Fruit fly (Drosophila melanogaster) whole organism, larva: ENCODE data around the gene CG43784.
"Not testable (repeated sequence)": the region's sequence is repeated elsewhere in the genome, so short reads cannot be mapped to it uniquely, and the experiment has no call there.

Experiments
- noc ChIP-seq: fragments of 200-800 bp; sonication (Bioruptor generic); optimal IDR thresholded peaks from 3 replicates; lab custom pipeline; 2019; ENCODE audit warnings: missing biosample characterization, mild to moderate bottlenecking, missing genetic modification characterization, moderate library complexity

The CG43784 gene

DNA sequence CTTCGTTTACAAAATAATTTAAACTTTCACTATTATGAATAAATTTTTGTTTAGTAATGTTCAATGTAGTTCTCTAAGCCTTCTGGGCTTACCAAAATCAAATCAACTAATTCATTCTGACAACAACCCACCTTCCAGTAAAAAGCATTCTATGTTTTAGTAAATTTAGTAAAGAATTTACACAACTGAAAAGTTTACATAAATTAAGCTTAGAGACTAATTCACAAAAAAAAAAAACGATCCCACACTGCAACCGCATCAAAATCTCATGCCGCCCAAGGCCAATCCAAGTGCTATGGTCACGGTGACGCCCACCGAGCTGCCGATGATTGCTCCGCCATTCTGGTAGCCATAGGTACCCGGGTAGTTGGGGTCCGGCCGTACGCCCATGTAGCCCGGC, at the start of gene CG43784:
CG43784 (minus strand) TSS at position 101 of the 400 bp plus-strand sequence.
- not testable (repeated sequence) for TF ChIP-seq noc (tag; lab: Kevin White, UChicago)

DNA sequence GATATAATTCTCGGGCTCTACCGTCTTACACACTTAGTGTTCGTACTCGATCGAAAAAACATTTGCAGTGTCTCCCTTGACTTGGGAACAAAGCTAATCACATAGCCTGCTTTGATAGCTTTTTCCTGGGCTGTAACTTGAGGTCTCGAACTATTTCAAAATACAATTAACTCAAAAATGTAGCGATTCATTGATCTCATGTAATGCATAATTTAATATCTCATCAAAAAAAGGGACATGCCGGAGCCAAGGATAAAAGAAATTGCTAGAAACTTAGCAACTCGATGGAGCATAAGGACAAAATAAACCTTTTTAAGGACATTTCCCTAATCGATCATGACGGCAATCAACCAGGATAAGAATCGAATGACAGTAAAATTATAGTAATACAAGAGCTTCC, 43.9 kb upstream of the CG43784 start, which contains the start of gene lky:
lky (minus strand) TSS at position 101 of the 400 bp plus-strand sequence.
- TF ChIP-seq noc (tag; lab: Kevin White, UChicago): no peak

DNA sequence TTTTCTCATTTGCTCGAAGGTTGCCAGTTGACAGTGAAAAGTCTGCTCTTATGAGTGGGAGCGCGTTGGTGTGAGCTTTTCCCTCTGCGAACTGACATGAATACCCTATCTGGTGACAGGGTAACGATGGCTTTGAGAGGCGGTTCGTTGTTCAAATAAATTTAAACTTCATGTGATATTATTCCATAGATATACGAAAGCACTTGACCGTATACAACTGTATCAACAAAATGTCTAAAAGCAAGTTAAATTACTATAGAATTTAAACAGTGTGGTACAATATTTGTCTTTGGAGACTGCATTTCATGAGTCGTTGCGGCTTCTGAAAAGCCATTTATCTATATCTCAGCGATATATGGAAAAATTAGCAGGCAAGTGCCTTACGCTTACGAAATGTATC, 6.1 kb upstream of the CG43784 start:
- TF ChIP-seq noc (tag; lab: Kevin White, UChicago): peak; percentile 34

DNA sequence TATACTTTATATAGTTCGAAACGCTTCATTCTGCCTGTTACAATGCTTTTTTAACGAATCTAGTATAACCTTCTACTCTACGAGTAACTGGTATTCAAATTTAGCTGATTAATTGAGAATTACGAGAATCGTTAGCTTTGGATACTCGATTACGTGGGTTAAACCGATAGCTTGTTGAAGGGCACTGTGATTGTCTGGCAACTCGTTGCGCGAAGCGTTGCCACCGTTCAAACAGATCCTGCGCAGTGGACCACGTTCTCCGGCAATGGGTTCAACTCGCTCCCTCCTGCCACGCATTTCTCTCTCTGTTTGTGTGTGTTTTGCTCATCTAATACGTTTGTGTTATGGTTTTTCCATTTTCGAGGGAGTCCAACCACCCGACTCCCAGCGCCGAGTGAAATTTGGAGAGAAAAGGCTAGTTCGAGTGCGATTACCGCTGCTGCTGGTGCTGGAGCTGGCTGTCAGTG, 2.8 kb upstream of the CG43784 start, which contains the start of gene Nep3:
Nep3 (plus strand) TSS at position 417 of the 467 bp plus-strand sequence.
- no peak for TF ChIP-seq noc (tag; lab: Kevin White, UChicago)

DNA sequence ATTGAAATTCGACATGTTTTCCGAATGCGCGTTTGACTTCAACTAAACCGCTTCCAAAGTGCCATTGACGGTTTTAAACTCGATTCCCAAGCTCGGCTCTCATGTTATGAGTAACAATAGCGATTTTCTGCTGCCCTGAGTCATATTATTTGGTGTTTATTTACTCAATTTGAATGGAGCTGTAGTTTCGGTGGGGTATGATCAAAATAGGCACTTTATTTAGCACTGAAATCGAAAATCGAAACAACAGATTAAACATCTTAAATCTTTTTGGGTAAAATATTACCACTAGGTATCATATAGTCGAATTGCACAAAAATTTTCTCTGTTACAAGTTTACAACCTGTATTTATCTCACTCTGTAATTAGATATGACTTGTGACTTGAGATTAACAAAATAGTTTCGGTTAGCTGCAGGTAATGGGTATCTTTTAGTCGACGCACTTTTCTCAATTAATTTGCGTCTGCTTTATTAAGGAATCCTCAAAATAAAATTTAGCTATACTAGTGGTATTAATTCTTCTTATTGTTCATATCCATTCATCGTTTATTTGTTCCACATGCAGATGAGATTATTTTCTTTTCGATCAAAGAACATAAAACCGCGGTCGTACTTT, 1.3 kb upstream of the CG43784 start, which contains the start of gene CG12655:
CG12655 (minus strand) TSS at position 51 of the 617 bp plus-strand sequence.
- TF ChIP-seq noc (tag; lab: Kevin White, UChicago): no peak

DNA sequence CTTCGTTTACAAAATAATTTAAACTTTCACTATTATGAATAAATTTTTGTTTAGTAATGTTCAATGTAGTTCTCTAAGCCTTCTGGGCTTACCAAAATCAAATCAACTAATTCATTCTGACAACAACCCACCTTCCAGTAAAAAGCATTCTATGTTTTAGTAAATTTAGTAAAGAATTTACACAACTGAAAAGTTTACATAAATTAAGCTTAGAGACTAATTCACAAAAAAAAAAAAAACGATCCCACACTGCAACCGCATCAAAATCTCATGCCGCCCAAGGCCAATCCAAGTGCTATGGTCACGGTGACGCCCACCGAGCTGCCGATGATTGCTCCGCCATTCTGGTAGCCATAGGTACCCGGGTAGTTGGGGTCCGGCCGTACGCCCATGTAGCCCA, 4.6 kb downstream of the CG43784 start, which contains the start of gene CG45494:
CG45494 (minus strand) TSS at position 101 of the 400 bp plus-strand sequence.
- not testable (repeated sequence) for TF ChIP-seq noc (tag; lab: Kevin White, UChicago)

DNA sequence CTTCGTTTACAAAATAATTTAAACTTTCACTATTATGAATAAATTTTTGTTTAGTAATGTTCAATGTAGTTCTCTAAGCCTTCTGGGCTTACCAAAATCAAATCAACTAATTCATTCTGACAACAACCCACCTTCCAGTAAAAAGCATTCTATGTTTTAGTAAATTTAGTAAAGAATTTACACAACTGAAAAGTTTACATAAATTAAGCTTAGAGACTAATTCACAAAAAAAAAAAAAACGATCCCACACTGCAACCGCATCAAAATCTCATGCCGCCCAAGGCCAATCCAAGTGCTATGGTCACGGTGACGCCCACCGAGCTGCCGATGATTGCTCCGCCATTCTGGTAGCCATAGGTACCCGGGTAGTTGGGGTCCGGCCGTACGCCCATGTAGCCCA, 9.4 kb downstream of the CG43784 start, which contains the start of gene CG45493:
CG45493 (minus strand) TSS at position 101 of the 400 bp plus-strand sequence.
- not testable (repeated sequence) for TF ChIP-seq noc (tag; lab: Kevin White, UChicago)

DNA sequence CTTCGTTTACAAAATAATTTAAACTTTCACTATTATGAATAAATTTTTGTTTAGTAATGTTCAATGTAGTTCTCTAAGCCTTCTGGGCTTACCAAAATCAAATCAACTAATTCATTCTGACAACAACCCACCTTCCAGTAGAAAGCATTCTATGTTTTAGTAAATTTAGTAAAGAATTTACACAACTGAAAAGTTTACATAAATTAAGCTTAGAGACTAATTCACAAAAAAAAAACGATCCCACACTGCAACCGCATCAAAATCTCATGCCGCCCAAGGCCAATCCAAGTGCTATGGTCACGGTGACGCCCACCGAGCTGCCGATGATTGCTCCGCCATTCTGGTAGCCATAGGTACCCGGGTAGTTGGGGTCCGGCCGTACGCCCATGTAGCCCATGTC, 14.1 kb downstream of the CG43784 start, which contains the start of gene CG45492:
CG45492 (minus strand) TSS at position 101 of the 400 bp plus-strand sequence.
- not testable (repeated sequence) for TF ChIP-seq noc (tag; lab: Kevin White, UChicago)

DNA sequence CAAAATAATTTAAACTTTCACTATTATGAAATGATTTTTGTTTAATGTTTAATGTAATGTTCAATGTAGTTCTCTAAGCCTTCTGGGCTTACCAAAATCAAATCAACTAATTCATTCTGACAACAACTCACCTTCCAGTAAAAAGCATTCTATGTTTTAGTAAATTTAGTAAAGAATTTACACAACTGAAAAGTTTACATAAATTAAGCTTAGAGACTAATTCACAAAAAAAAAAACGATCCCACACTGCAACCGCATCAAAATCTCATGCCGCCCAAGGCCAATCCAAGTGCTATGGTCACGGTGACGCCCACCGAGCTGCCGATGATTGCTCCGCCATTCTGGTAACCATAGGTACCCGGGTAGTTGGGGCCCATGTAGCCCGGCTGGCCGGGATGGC, 19.2 kb downstream of the CG43784 start, which contains the start of gene CG45491:
CG45491 (minus strand) TSS at position 101 of the 400 bp plus-strand sequence.
- not testable (repeated sequence) for TF ChIP-seq noc (tag; lab: Kevin White, UChicago)

DNA sequence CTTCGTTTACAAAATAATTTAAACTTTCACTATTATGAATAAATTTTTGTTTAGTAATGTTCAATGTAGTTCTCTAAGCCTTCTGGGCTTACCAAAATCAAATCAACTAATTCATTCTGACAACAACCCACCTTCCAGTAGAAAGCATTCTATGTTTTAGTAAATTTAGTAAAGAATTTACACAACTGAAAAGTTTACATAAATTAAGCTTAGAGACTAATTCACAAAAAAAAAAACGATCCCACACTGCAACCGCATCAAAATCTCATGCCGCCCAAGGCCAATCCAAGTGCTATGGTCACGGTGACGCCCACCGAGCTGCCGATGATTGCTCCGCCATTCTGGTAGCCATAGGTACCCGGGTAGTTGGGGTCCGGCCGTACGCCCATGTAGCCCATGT, 23.9 kb downstream of the CG43784 start, which contains the start of gene CG45490:
CG45490 (minus strand) TSS at position 101 of the 400 bp plus-strand sequence.
- TF ChIP-seq noc (tag; lab: Kevin White, UChicago): not testable (repeated sequence)

DNA sequence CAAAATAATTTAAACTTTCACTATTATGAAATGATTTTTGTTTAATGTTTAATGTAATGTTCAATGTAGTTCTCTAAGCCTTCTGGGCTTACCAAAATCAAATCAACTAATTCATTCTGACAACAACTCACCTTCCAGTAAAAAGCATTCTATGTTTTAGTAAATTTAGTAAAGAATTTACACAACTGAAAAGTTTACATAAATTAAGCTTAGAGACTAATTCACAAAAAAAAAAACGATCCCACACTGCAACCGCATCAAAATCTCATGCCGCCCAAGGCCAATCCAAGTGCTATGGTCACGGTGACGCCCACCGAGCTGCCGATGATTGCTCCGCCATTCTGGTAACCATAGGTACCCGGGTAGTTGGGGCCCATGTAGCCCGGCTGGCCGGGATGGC, 29.1 kb downstream of the CG43784 start, which contains the start of gene CG45489:
CG45489 (minus strand) TSS at position 101 of the 400 bp plus-strand sequence.
- TF ChIP-seq noc (tag; lab: Kevin White, UChicago): not testable (repeated sequence)

DNA sequence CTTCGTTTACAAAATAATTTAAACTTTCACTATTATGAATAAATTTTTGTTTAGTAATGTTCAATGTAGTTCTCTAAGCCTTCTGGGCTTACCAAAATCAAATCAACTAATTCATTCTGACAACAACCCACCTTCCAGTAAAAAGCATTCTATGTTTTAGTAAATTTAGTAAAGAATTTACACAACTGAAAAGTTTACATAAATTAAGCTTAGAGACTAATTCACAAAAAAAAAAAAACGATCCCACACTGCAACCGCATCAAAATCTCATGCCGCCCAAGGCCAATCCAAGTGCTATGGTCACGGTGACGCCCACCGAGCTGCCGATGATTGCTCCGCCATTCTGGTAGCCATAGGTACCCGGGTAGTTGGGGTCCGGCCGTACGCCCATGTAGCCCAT, 37.8 kb downstream of the CG43784 start, which contains the start of gene CG45488:
CG45488 (minus strand) TSS at position 101 of the 400 bp plus-strand sequence.
- not testable (repeated sequence) for TF ChIP-seq noc (tag; lab: Kevin White, UChicago)

DNA sequence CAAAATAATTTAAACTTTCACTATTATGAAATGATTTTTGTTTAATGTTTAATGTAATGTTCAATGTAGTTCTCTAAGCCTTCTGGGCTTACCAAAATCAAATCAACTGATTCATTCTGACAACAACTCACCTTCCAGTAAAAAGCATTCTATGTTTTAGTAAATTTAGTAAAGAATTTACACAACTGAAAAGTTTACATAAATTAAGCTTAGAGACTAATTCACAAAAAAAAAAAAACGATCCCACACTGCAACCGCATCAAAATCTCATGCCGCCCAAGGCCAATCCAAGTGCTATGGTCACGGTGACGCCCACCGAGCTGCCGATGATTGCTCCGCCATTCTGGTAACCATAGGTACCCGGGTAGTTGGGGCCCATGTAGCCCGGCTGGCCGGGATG, 43.0 kb downstream of the CG43784 start, which contains the start of gene CG45487:
CG45487 (minus strand) TSS at position 101 of the 400 bp plus-strand sequence.
- not testable (repeated sequence) for TF ChIP-seq noc (tag; lab: Kevin White, UChicago)

DNA sequence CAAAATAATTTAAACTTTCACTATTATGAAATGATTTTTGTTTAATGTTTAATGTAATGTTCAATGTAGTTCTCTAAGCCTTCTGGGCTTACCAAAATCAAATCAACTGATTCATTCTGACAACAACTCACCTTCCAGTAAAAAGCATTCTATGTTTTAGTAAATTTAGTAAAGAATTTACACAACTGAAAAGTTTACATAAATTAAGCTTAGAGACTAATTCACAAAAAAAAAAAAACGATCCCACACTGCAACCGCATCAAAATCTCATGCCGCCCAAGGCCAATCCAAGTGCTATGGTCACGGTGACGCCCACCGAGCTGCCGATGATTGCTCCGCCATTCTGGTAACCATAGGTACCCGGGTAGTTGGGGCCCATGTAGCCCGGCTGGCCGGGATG, 48.1 kb downstream of the CG43784 start, which contains the start of gene CG45486:
CG45486 (minus strand) TSS at position 101 of the 400 bp plus-strand sequence.
- not testable (repeated sequence) for TF ChIP-seq noc (tag; lab: Kevin White, UChicago)
